Fruit fly (Drosophila melanogaster) Kc167 (cell line): ENCODE results near the gene ppk11.

Source experiments
- Myc ChIP-seq: fragments of >200 bp; optimal IDR thresholded peaks from 2 replicates; lab custom pipeline; 2017; ENCODE audit warnings: missing external identifiers
- Sin3A ChIP-seq: fragments of >200 bp; optimal IDR thresholded peaks from 2 replicates; lab custom pipeline; 2018; ENCODE audit warnings: missing external identifiers
- h ChIP-seq: fragments of >200 bp; optimal IDR thresholded peaks from 3 replicates; lab custom pipeline; 2018; ENCODE audit warnings: missing external identifiers
- insv ChIP-seq: fragments of >200 bp; optimal IDR thresholded peaks from 3 replicates; lab custom pipeline; 2018; ENCODE audit warnings: missing external identifiers
- psq ChIP-seq: fragments of >200 bp; optimal IDR thresholded peaks from 2 replicates; lab custom pipeline; 2017; ENCODE audit warnings: missing external identifiers
- ttk ChIP-seq: sonication (Bioruptor generic); optimal IDR thresholded peaks from 2 replicates; lab custom pipeline; 2017; ENCODE audit warnings: missing external identifiers

dm6 chr2L:9743823-9744222 lies 31.0 kb downstream of the ppk11 start:
- TF ChIP-seq insv (no peak), psq (lab: Kevin White, UChicago) (no peak), ttk (lab: Kevin White, UChicago) (no peak), h (lab: Kevin White, UChicago) (no peak), Myc (lab: Kevin White, UChicago) (no peak), Sin3A (lab: Kevin White, UChicago) (no peak)
